Worm (Caenorhabditis elegans): ENCODE data around the gene hsd-2.

The hsd-2 gene

DNA sequence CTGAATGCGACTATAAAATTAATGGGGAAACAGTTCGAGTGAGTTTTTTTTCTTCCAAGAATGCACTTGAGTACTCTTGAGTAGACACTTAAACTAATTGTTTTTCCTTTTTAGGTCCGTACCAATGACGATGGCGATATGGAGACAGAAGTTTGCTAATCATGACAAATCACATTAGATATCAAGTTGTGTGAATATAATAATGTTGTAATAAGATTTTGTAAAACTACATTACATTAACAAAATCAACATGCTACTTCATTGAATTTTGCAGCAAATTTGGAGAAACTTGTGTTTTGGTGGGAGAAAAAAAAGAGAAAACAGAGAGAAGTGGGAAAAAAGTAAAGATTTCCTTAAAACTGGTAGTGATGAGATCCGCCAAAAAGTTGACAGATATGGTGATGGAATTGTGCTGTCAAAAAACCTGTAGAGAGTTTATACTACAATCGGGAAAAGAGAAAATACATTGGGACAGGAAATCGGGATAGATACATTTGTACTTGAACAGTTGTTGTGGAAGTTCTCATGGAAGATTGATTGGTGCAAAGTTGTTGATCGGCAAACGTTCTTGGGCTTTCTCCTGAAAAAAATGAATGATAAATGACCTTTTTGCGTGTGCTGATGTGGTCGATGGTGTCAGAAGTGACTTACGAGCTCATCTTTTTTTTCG lies 23.0 kb downstream of the hsd-2 start (continued):
- TF ChIP-seq mes-2 (tag; optimal IDR thresholded peaks at IDR 0.05; ENCODE audit: poor library complexity, severe bottlenecking) (no peak), arid-1 (GFP tag; conservative IDR thresholded peaks at IDR 0.05) (no peak), ztf-11 (tag; optimal IDR thresholded peaks at IDR 0.05) (no peak), mdt-29 (GFP tag; IDR thresholded peaks at IDR 0.05) (no peak), lin-15B (tag; optimal IDR thresholded peaks at IDR 0.05) (no peak), egl-27 (tag; optimal IDR thresholded peaks at IDR 0.05) (no peak), lin-13 (GFP tag; optimal IDR thresholded peaks at IDR 0.05) (no peak), ceh-82 (tag; optimal IDR thresholded peaks at IDR 0.05) (no peak), daf-16 (GFP tag; optimal IDR thresholded peaks at IDR 0.05) (peak in 1 of 2 experiments; percentile 1), daf-16 (tag; optimal IDR thresholded peaks at IDR 0.05) (no peak), hlh-11 (tag; optimal IDR thresholded peaks at IDR 0.05) (peak; percentile 2)

DNA sequence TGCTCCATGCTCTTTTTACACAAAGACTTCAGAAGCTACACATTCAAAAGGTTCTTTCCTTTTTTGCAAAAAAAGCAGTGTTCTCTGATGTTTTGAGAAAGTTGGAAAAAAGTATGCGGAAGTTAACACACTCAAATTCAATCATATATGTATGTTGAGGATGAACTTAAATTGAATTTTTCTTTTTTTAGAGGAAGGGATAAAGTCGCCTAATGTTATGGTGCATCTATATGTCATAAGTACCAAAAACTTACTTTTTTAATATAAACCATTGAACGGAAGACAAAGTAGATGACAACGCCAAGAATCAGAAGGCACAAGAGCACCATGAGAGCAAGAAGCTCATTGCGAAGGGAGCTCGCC lies 23.5 kb downstream of the hsd-2 start:
- TF ChIP-seq ces-1 (GFP tag; optimal IDR thresholded peaks at IDR 0.05) (peak; percentile 66), zfp-2 (tag; optimal IDR thresholded peaks at IDR 0.05) (no peak), hlh-30 (tag; optimal IDR thresholded peaks at IDR 0.05; ENCODE audit: insufficient read depth) (no peak), Y5F2A.4 (GFP tag; optimal IDR thresholded peaks at IDR 0.05) (no peak), F44E2.7 (GFP tag; IDR thresholded peaks at IDR 0.05) (no peak), T20F7.1 (GFP tag; optimal IDR thresholded peaks at IDR 0.05) (no peak), ceh-20 (GFP tag; IDR thresholded peaks at IDR 0.05) (0 out of 2 replicates have a peak, but pooled peaks have one; percentile 3)

DNA sequence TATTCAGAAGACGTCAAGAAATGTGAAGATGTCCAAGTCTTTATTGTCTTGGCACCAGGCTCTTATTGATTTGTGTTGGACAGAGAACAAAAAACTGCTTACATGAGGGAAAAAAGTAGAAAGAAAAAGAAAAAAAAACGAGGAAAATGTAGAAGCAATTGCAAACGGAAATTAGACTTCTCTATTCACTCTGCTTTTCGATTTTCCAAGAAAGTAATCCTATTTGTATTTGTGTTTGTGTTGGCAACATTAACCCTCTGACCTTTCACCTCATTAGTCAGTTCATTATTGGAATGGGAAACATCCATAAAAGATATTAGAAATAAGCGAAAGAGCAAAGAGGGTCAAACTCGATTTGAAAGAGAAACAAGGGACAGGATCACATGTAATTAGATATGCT lies 26.7 kb downstream of the hsd-2 start:
- TF ChIP-seq fkh-10 (GFP tag; optimal IDR thresholded peaks at IDR 0.05) (peak; percentile 79), aha-1 (tag) (peak; percentile 48), lsy-2 (tag; optimal IDR thresholded peaks at IDR 0.05) (peak in 1 of 2 experiments; percentile 24), snpc-1.2 (GFP tag; IDR thresholded peaks at IDR 0.05) (no peak), ceh-62 (tag; optimal IDR thresholded peaks at IDR 0.05) (no peak), unc-62 (GFP tag; optimal IDR thresholded peaks at IDR 0.05 in 1 of 2) (no peak), unc-62 (tag; optimal IDR thresholded peaks at IDR 0.05) (no peak), ctbp-1 (GFP tag; IDR thresholded peaks at IDR 0.05) (peak; percentile 47; the same call in 1 of the 2 replicates), ces-1 (GFP tag; optimal IDR thresholded peaks at IDR 0.05) (peak; percentile 74), zfp-2 (tag; optimal IDR thresholded peaks at IDR 0.05) (no peak), fos-1 (tag; optimal IDR thresholded peaks at IDR 0.05) (no peak), pqm-1 (tag; optimal IDR thresholded peaks at IDR 0.05) (no peak), F37D6.2 (tag; optimal IDR thresholded peaks at IDR 0.05) (no peak), T26A8.4 (GFP tag; IDR thresholded peaks at IDR 0.05) (no peak)

DNA sequence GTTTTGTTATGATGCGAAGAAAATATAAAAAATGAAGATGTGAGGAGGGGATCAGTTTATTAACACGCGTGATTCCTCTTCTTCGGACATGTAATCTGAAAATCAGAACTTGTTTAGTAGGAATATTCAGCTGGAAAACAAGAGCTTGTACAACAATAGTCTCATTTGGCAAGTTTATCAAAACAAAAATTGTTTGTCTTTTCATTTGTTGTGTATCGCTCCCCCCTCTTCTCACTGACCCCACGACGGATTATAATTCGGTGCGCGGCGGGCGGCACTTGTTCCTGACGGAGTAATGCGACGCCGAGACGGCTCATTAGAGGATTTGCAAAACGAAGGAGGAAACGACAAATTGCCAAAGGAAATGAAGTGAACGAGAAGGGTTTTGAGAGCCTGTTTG lies 28.8 kb downstream of the hsd-2 start, which contains the start of gene ZC449.4:
TSS of gene ZC449.4 (minus strand) at position 101 of the 400 bp plus-strand sequence.
- TF ChIP-seq unc-62 (GFP tag; optimal IDR thresholded peaks at IDR 0.05 in 1 of 2) (peak in 1 of 2 experiments; percentile 26), unc-62 (tag; optimal IDR thresholded peaks at IDR 0.05) (no peak), ces-1 (GFP tag; optimal IDR thresholded peaks at IDR 0.05) (no peak), aha-1 (tag) (peak; percentile 43), lin-38 (GFP tag; IDR thresholded peaks at IDR 0.05) (no peak)

DNA sequence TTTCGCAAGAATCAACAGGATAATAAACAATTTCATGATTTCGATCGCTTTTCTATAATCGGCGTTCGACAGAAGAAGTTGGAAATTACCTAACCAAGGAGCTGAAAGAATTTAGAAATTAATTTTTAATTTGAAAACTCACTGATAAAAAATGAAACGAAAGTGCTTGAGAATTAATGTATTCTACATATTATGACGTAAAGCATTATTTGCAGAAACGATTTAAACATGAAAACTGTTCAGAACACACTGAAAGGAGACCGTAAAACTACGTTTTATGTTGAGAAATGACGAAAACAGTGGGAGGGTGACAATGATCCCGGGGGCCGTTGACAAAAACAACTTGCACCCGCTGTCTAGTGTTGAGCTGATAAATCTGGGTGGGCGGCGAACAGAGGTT lies 32.6 kb downstream of the hsd-2 start, which contains the start of gene ZC449.5:
TSS of gene ZC449.5 (minus strand) at position 101 of the 400 bp plus-strand sequence.
- TF ChIP-seq unc-62 (GFP tag; optimal IDR thresholded peaks at IDR 0.05 in 1 of 2), result no peak
- TF ChIP-seq unc-62 (tag; optimal IDR thresholded peaks at IDR 0.05), result no peak
- TF ChIP-seq nhr-102 (tag; optimal IDR thresholded peaks at IDR 0.05), result no peak
- peak; percentile 39 for TF ChIP-seq pqm-1 (tag; optimal IDR thresholded peaks at IDR 0.05)
- no peak for TF ChIP-seq arid-1 (GFP tag; conservative IDR thresholded peaks at IDR 0.05)
- no peak for TF ChIP-seq Y75B8A.6 (GFP tag; IDR thresholded peaks at IDR 0.05)
- no peak for TF ChIP-seq mdt-29 (GFP tag; IDR thresholded peaks at IDR 0.05)
